Worm (Caenorhabditis elegans): ENCODE measurements around the gene cyc-2.2.

The cyc-2.2 gene

ce11 chrV:12629743-12630142 is 17.7 kb upstream of the cyc-2.2 start, which contains the start of gene F56H9.6:
Gene F56H9.6, minus strand, starts transcription at chrV:12629843.
- TF ChIP-seq tbx-7 (tag; optimal IDR thresholded peaks at IDR 0.05), result no peak
- TF ChIP-seq unc-42 (tag; optimal IDR thresholded peaks at IDR 0.05), result no peak
- TF ChIP-seq ceh-2 (tag; optimal IDR thresholded peaks at IDR 0.05), result no peak
- TF ChIP-seq fkh-6 (tag; optimal IDR thresholded peaks at IDR 0.05), result no peak
- no peak for TF ChIP-seq odd-2 (tag; optimal IDR thresholded peaks at IDR 0.05)
- no peak for TF ChIP-seq ceh-19 (GFP tag; optimal IDR thresholded peaks at IDR 0.05)
- TF ChIP-seq madf-2 (tag; optimal IDR thresholded peaks at IDR 0.05), result no peak

ce11 chrV:12624371-12624770 is 12.4 kb upstream of the cyc-2.2 start, which contains the start of gene F56H9.9:
Gene F56H9.9, minus strand, starts transcription at chrV:12624471.
- TF ChIP-seq ceh-24 (tag; optimal IDR thresholded peaks at IDR 0.05) (no peak), F13H6.1 (tag; optimal IDR thresholded peaks at IDR 0.05) (no peak), ceh-30 (tag; optimal IDR thresholded peaks at IDR 0.05) (no peak), gmeb-2 (tag; optimal IDR thresholded peaks at IDR 0.05) (no peak), K09A11.1 (tag; optimal IDR thresholded peaks at IDR 0.05; ENCODE audit: insufficient read depth) (no peak), ceh-18 (tag; optimal IDR thresholded peaks at IDR 0.05) (no peak), pha-2 (tag; optimal IDR thresholded peaks at IDR 0.05) (no peak), fkh-10 (GFP tag; optimal IDR thresholded peaks at IDR 0.05) (no peak), pros-1 (tag; optimal IDR thresholded peaks at IDR 0.05) (no peak), pqm-1 (tag; optimal IDR thresholded peaks at IDR 0.05) (no peak), dmd-4 (tag; optimal IDR thresholded peaks at IDR 0.05; ENCODE audit: borderline replicate concordance) (no peak), ceh-48 (tag; optimal IDR thresholded peaks at IDR 0.05) (no peak), eyg-1 (tag; optimal IDR thresholded peaks at IDR 0.05) (no peak), syd-9 (tag; optimal IDR thresholded peaks at IDR 0.05) (no peak), hlh-13 (GFP tag; optimal IDR thresholded peaks at IDR 0.05) (no peak)

- no peak for TF ChIP-seq ceh-24 (tag; optimal IDR thresholded peaks at IDR 0.05)
- no peak for TF ChIP-seq ztf-16 (tag; optimal IDR thresholded peaks at IDR 0.05)
- TF ChIP-seq pha-2 (tag; optimal IDR thresholded peaks at IDR 0.05), result no peak
- TF ChIP-seq unc-42 (tag; optimal IDR thresholded peaks at IDR 0.05), result no peak
- no peak for TF ChIP-seq eyg-1 (tag; optimal IDR thresholded peaks at IDR 0.05)
- no peak for TF ChIP-seq gmeb-2 (tag; optimal IDR thresholded peaks at IDR 0.05)
- TF ChIP-seq pag-3 (tag; optimal IDR thresholded peaks at IDR 0.05; ENCODE audit: borderline replicate concordance), result no peak
- no peak for TF ChIP-seq pha-4 (tag; optimal IDR thresholded peaks at IDR 0.05)
Observed at ce11 chrV:12611029-12611428, 989 bp downstream of the cyc-2.2 start, which contains the start of gene cubn-1. Gene cubn-1, plus strand, starts transcription at chrV:12611329.

ce11 chrV:12609526-12609925 is 2.5 kb downstream of the cyc-2.2 start, which contains the start of gene ZC116.1:
Gene ZC116.1, plus strand, starts transcription at chrV:12609826.
- TF ChIP-seq fkh-10 (GFP tag; optimal IDR thresholded peaks at IDR 0.05), result no peak
- no peak for TF ChIP-seq eyg-1 (tag; optimal IDR thresholded peaks at IDR 0.05)
- no peak for TF ChIP-seq ceh-9 (tag; optimal IDR thresholded peaks at IDR 0.05)
- no peak for TF ChIP-seq sdc-2 (tag; optimal IDR thresholded peaks at IDR 0.05)
- TF ChIP-seq T23F11.4 (GFP tag; optimal IDR thresholded peaks at IDR 0.05), result no peak
- TF ChIP-seq pat-9 (tag; optimal IDR thresholded peaks at IDR 0.05), result no peak
- no peak for TF ChIP-seq unc-3 (GFP tag; conservative IDR thresholded peaks at IDR 0.05)
- TF ChIP-seq unc-3 (tag; optimal IDR thresholded peaks at IDR 0.05), result no peak
- no peak for TF ChIP-seq sox-2 (GFP tag; IDR thresholded peaks at IDR 0.05)
- no peak for TF ChIP-seq fax-1 (tag; optimal IDR thresholded peaks at IDR 0.05)
- no peak for TF ChIP-seq tbx-2 (tag; optimal IDR thresholded peaks at IDR 0.05)
- no peak for TF ChIP-seq pax-1 (tag; optimal IDR thresholded peaks at IDR 0.05)
- TF ChIP-seq C38D4.7 (GFP tag; optimal IDR thresholded peaks at IDR 0.05), result no peak
- TF ChIP-seq mec-3 (tag; optimal IDR thresholded peaks at IDR 0.05; ENCODE audit: borderline replicate concordance), result no peak
- no peak for TF ChIP-seq fkh-6 (tag; optimal IDR thresholded peaks at IDR 0.05)
